Worm (Caenorhabditis elegans) whole organism, midembryonic: ENCODE measurements around the gene C06C3.3.

Experiments
- T22C8.4 ChIP-seq: fragments of 200-800 bp; sonication (Bioruptor generic); IDR thresholded peaks from 2 replicates; pipeline ENCODE4 v1.3.6; 2022; ENCODE audit warnings: missing genetic modification characterization, missing compliant biosample characterization
- cog-1 ChIP-seq: sonication (generic microtip); optimal IDR thresholded peaks from 2 replicates; lab custom pipeline; 2016; ENCODE audit warnings: missing genetic modification characterization, missing compliant biosample characterization
- flt-1 ChIP-seq: fragments of 200-800 bp; sonication (Bioruptor generic); IDR thresholded peaks from 2 replicates; pipeline ENCODE4 v1.3.6; 2022; ENCODE audit warnings: missing genetic modification characterization, missing compliant biosample characterization
- klf-2 ChIP-seq: fragments of 200-800 bp; sonication (Bioruptor generic); conservative IDR thresholded peaks from 2 replicates; pipeline ENCODE4 v1.3.6; 2022; ENCODE audit warnings: missing genetic modification reagents, missing genetic modification characterization, missing compliant biosample characterization
- med-1 ChIP-seq: sonication (generic microtip); optimal IDR thresholded peaks from 2 replicates; lab custom pipeline; 2017; ENCODE audit warnings: missing genetic modification characterization, mild to moderate bottlenecking, missing compliant biosample characterization, antibody characterized with exemption, missing genetic modification reagents; ENCODE audit not compliant: insufficient read depth
- ref-1 ChIP-seq: fragments of 200-800 bp; sonication (Bioruptor generic); conservative IDR thresholded peaks from 2 replicates; pipeline ENCODE4 v1.3.6; 2022; ENCODE audit warnings: missing genetic modification reagents, missing genetic modification characterization, missing compliant biosample characterization
- tab-1 ChIP-seq: fragments of 200-800 bp; sonication (Bioruptor generic); IDR thresholded peaks from 2 replicates; pipeline ENCODE4 v1.3.6; 2022; ENCODE audit warnings: missing genetic modification characterization, missing compliant biosample characterization
- ztf-23 ChIP-seq: fragments of 200-800 bp; sonication (Bioruptor generic); IDR thresholded peaks from 2 replicates; pipeline ENCODE4 v1.3.6; 2022; ENCODE audit warnings: missing genetic modification reagents, missing genetic modification characterization, missing compliant biosample characterization
- ztf-29 ChIP-seq: fragments of 200-800 bp; sonication (Bioruptor generic); IDR thresholded peaks from 2 replicates; pipeline ENCODE4 v1.3.6; 2022; ENCODE audit warnings: missing genetic modification reagents, missing genetic modification characterization, missing compliant biosample characterization

The C06C3.3 gene

DNA sequence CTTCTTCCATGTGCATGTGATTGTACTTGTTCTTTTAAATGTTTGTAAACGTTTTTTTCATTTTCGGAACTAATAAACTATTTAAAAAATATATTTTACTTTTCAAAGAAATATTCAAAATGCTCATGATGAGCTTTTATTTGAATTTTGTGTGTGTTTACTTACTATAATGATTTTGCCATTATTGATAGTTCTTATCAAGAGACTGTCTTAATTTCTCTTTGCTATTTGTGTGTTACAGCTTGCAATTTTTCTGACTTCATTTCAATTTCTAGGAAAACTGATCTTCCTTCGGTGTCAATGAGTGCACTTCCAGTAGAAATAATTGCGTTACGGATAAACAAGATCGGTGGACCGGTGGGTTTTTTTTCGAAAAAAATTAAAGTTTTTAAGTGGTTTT lies 2.5 kb upstream of the C06C3.3 start, which contains the start of gene C06C3.12:
Gene C06C3.12 (plus strand): TSS at position 301 of the 400 bp plus-strand sequence.
- TF ChIP-seq med-1 (GFP tag; lab: Kevin White, UChicago) (no peak), ref-1 (no peak), tab-1 (GFP tag; lab: Robert Waterston, UW) (no peak), klf-2 (GFP tag; lab: Robert Waterston, UW) (no peak), flt-1 (GFP tag; lab: Robert Waterston, UW) (no peak), ztf-23 (no peak), cog-1 (tag; lab: Kevin White, UChicago) (no peak), T22C8.4 (GFP tag; lab: Robert Waterston, UW) (no peak), ztf-29 (GFP tag; lab: Robert Waterston, UW) (no peak)

ce11 chrII:9372991-9373390 lies 698 bp upstream of the C06C3.3 start, which contains the start of gene C06C3.4:
TSS of gene C06C3.4 (plus strand) at chrII:9373291.
- TF ChIP-seq ztf-29 (GFP tag; lab: Robert Waterston, UW) (no peak), flt-1 (GFP tag; lab: Robert Waterston, UW) (no peak), klf-2 (GFP tag; lab: Robert Waterston, UW) (no peak), med-1 (GFP tag; lab: Kevin White, UChicago) (no peak), tab-1 (GFP tag; lab: Robert Waterston, UW) (no peak), ztf-23 (no peak), ref-1 (no peak), T22C8.4 (GFP tag; lab: Robert Waterston, UW) (no peak), cog-1 (tag; lab: Kevin White, UChicago) (no peak)

DNA sequence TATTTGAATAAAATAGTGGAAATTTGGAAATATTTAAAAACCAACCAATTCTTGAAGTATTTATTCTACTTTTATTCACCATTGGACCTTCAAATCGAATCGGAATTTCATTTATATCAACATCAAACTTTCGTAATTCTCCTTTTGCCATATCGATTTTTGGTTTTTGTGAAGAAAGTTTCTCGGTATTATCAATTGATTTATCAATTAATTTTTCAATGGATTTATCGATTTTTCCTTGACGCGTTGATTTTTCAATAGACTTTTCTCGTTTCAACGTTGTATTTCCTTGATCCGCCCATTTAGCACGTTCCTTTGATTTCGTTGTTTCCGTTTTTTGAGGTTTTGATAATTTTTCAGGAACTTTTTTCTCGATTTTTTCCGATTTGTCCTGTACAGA lies 2.9 kb downstream of the C06C3.3 start:
- 0 out of 2 replicates have a peak, but pooled peaks have one; percentile 6 for TF ChIP-seq T22C8.4 (GFP tag; lab: Robert Waterston, UW)
- TF ChIP-seq ztf-23: no peak

DNA sequence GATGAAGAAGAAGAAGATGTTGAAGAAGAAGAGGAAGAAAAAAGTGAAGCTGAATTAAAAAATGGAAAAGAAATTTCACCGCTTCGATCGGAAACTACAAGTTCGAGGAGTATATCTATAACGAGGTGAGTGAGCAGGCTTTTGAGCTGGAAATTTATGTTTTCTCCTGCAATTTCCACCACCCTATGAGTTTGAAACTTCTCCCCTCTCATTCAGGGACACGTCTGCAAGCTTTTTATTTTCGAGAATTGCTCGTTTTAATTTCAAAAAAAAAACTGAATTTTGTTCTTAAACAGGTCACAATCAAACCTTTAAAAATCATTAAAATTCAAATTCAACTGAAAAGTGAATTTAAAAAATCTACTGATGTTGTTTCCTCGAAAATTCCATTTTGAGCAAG lies 10.0 kb downstream of the C06C3.3 start:
- TF ChIP-seq cog-1 (tag; lab: Kevin White, UChicago) (no peak), tab-1 (GFP tag; lab: Robert Waterston, UW) (no peak), med-1 (GFP tag; lab: Kevin White, UChicago) (no peak), klf-2 (GFP tag; lab: Robert Waterston, UW) (no peak), flt-1 (GFP tag; lab: Robert Waterston, UW) (no peak), T22C8.4 (GFP tag; lab: Robert Waterston, UW) (no peak), ztf-29 (GFP tag; lab: Robert Waterston, UW) (no peak), ref-1 (no peak), ztf-23 (no peak)

ce11 chrII:9358230-9358629 lies 14.1 kb downstream of the C06C3.3 start, which contains the start of gene mel-11:
TSS of gene mel-11 (plus strand) at chrII:9358530.
- no peak for TF ChIP-seq tab-1 (GFP tag; lab: Robert Waterston, UW)
- no peak for TF ChIP-seq T22C8.4 (GFP tag; lab: Robert Waterston, UW)
- no peak for TF ChIP-seq klf-2 (GFP tag; lab: Robert Waterston, UW)
- TF ChIP-seq ztf-23: no peak
- no peak for TF ChIP-seq ref-1
- no peak for TF ChIP-seq ztf-29 (GFP tag; lab: Robert Waterston, UW)
- TF ChIP-seq cog-1 (tag; lab: Kevin White, UChicago): no peak
- no peak for TF ChIP-seq flt-1 (GFP tag; lab: Robert Waterston, UW)
- TF ChIP-seq med-1 (GFP tag; lab: Kevin White, UChicago): no peak

DNA sequence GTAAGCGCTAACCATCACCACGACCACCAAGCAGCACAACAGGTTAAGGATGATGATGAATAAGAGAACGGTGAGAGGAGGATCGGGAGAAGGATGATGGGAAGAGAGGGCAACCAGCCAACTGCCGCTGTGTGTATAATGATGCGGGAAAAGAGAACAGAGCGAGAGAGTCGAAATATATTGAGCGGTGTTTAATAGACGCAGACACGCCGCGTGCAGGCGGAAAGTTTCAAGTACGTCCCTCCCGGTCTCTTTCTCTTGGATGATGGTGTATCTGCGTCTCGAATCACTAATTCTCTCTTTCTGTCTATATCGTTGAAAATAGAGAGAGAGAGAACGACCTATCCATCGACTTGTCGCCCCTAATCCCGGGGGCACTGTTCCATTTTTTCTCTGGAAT lies 15.6 kb downstream of the C06C3.3 start:
- TF ChIP-seq cog-1 (tag; lab: Kevin White, UChicago) (peak; percentile 27), ztf-29 (GFP tag; lab: Robert Waterston, UW) (no peak)

DNA sequence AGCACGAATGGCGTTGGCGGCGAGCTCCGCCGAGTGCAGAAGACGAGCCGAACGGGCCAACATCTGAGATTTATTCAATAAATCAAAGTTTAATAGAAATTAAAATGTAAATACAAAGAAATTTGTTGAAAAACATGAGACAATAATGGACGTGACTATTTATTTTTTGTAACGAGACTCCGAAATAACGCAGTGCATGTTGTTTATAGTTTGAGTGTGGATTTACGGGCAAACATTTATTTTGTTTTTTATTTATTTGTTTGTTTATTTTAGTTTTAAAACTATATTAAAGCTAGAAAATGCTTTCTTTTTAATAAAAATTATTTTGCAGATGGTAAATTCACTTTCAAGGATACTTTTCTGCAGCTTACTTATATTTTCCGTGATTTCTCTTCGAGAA lies 19.6 kb downstream of the C06C3.3 start, which contains the start of the genes sdhb-1 and cup-15:
Gene sdhb-1 (minus strand): TSS at position 63 of the 400 bp plus-strand sequence.
Gene cup-15 (plus strand): TSS at position 332 of the 400 bp plus-strand sequence.
- TF ChIP-seq tab-1 (GFP tag; lab: Robert Waterston, UW) (no peak), klf-2 (GFP tag; lab: Robert Waterston, UW) (no peak), ztf-29 (GFP tag; lab: Robert Waterston, UW) (no peak), cog-1 (tag; lab: Kevin White, UChicago) (no peak), ref-1 (no peak), ztf-23 (no peak), flt-1 (GFP tag; lab: Robert Waterston, UW) (no peak), med-1 (GFP tag; lab: Kevin White, UChicago) (no peak), T22C8.4 (GFP tag; lab: Robert Waterston, UW) (no peak)

ce11 chrII:9347444-9347843 lies 24.8 kb downstream of the C06C3.3 start:
- no peak for TF ChIP-seq med-1 (GFP tag; lab: Kevin White, UChicago)
- no peak for TF ChIP-seq ztf-29 (GFP tag; lab: Robert Waterston, UW)

ce11 chrII:9346490-9346889 lies 25.8 kb downstream of the C06C3.3 start, which contains the start of gene F42A8.1:
TSS of gene F42A8.1 (minus strand) at chrII:9346590.
- TF ChIP-seq flt-1 (GFP tag; lab: Robert Waterston, UW) (no peak), med-1 (GFP tag; lab: Kevin White, UChicago) (no peak), klf-2 (GFP tag; lab: Robert Waterston, UW) (no peak), ref-1 (no peak), ztf-29 (GFP tag; lab: Robert Waterston, UW) (no peak), cog-1 (tag; lab: Kevin White, UChicago) (no peak), T22C8.4 (GFP tag; lab: Robert Waterston, UW) (no peak), tab-1 (GFP tag; lab: Robert Waterston, UW) (no peak), ztf-23 (no peak)

ce11 chrII:9345794-9346193 lies 26.5 kb downstream of the C06C3.3 start:
- TF ChIP-seq T22C8.4 (GFP tag; lab: Robert Waterston, UW) (no peak), cog-1 (tag; lab: Kevin White, UChicago) (no peak), klf-2 (GFP tag; lab: Robert Waterston, UW) (no peak), ztf-29 (GFP tag; lab: Robert Waterston, UW) (no peak), flt-1 (GFP tag; lab: Robert Waterston, UW) (no peak), ztf-23 (no peak), med-1 (GFP tag; lab: Kevin White, UChicago) (no peak)
